Worm (Caenorhabditis elegans): ENCODE measurements around the gene dmsr-3.

The dmsr-3 gene

ce11 chrII:13356092-13356491 is at the start of gene dmsr-3:
TSS of gene dmsr-3 (minus strand) at chrII:13356192.
- TF ChIP-seq nhr-85 (tag) (no peak), lir-3 (tag; optimal IDR thresholded peaks at IDR 0.05; ENCODE audit: poor library complexity) (no peak), jun-1 (tag; optimal IDR thresholded peaks at IDR 0.05) (no peak), egl-27 (tag; optimal IDR thresholded peaks at IDR 0.05) (no peak), snu-23 (GFP tag; optimal IDR thresholded peaks at IDR 0.05) (no peak), ceh-90 (tag; optimal IDR thresholded peaks at IDR 0.05) (no peak), nhr-71 (tag; optimal IDR thresholded peaks at IDR 0.05) (no peak), lin-14 (GFP tag; optimal IDR thresholded peaks at IDR 0.05) (no peak), lin-39 (tag; optimal IDR thresholded peaks at IDR 0.05) (no peak), ceh-8 (GFP tag; optimal IDR thresholded peaks at IDR 0.05) (no peak), ztf-11 (tag; optimal IDR thresholded peaks at IDR 0.05) (no peak), pax-3 (tag; optimal IDR thresholded peaks at IDR 0.05) (no peak)

DNA sequence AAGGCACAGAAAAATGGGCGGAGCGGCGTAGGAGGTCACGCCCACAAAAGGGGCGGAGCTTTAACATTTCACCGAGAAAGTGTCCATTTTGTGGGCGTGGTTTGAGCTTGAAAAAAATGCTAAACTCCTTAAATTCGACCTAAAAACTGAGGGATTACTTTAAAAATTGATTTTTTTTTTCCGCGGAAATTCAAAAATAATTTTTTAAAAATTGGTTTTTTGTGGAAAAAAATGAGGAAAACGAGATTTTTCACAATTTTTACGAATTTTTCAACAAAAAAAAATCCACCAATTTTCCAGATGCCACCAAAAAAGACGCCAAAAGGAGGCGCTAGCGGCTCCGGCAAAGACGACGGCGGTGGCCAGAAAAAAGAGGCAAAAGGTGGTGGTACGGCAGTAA is 46.7 kb upstream of the dmsr-3 start, which contains the start of gene pinn-4:
pinn-4 (plus strand) TSS at position 301 of the 400 bp plus-strand sequence.
- no peak for TF ChIP-seq lir-3 (tag; optimal IDR thresholded peaks at IDR 0.05; ENCODE audit: poor library complexity)
- no peak for TF ChIP-seq ama-1 (optimal IDR thresholded peaks at IDR 0.05)
- no peak for TF ChIP-seq C16A3.4 (tag; optimal IDR thresholded peaks at IDR 0.05)
- no peak for TF ChIP-seq fkh-10 (GFP tag; optimal IDR thresholded peaks at IDR 0.05)
- TF ChIP-seq egl-13 (tag; optimal IDR thresholded peaks at IDR 0.05): no peak
- TF ChIP-seq ceh-90 (tag; optimal IDR thresholded peaks at IDR 0.05): no peak
- TF ChIP-seq mab-9 (GFP tag; IDR thresholded peaks at IDR 0.05): no peak
- no peak for TF ChIP-seq hlh-4 (tag; optimal IDR thresholded peaks at IDR 0.05)
- TF ChIP-seq efl-1 (optimal IDR thresholded peaks at IDR 0.05): no peak
- TF ChIP-seq efl-1 (GFP tag; optimal IDR thresholded peaks at IDR 0.05 in 1 of 2): no peak
- TF ChIP-seq nhr-237 (tag; optimal IDR thresholded peaks at IDR 0.05): no peak
- no peak for TF ChIP-seq skn-1 (tag; optimal IDR thresholded peaks at IDR 0.05)
- no peak for TF ChIP-seq lin-15B (tag; optimal IDR thresholded peaks at IDR 0.05)
- TF ChIP-seq nhr-77 (tag; optimal IDR thresholded peaks at IDR 0.05): no peak
- TF ChIP-seq pag-3 (tag; optimal IDR thresholded peaks at IDR 0.05; ENCODE audit: borderline replicate concordance, insufficient read depth): no peak
- no peak for TF ChIP-seq swsn-7 (tag; optimal IDR thresholded peaks at IDR 0.05)

ce11 chrII:13401549-13401948 is 45.6 kb upstream of the dmsr-3 start:
- TF ChIP-seq unc-130 (tag; optimal IDR thresholded peaks at IDR 0.05) (no peak), tbx-2 (tag; optimal IDR thresholded peaks at IDR 0.05) (no peak), C34B4.2 (tag; optimal IDR thresholded peaks at IDR 0.05) (no peak), nhr-84 (tag; optimal IDR thresholded peaks at IDR 0.05) (no peak), zip-4 (GFP tag; optimal IDR thresholded peaks at IDR 0.05) (no peak), nhr-71 (tag; optimal IDR thresholded peaks at IDR 0.05) (no peak), zag-1 (tag; optimal IDR thresholded peaks at IDR 0.05) (no peak), vab-15 (tag; optimal IDR thresholded peaks at IDR 0.05) (no peak), pag-3 (tag; optimal IDR thresholded peaks at IDR 0.05; ENCODE audit: borderline replicate concordance, insufficient read depth) (no peak), aha-1 (tag; optimal IDR thresholded peaks at IDR 0.05) (no peak), alr-1 (tag; optimal IDR thresholded peaks at IDR 0.05; ENCODE audit: borderline replicate concordance) (no peak), nhr-47 (tag; optimal IDR thresholded peaks at IDR 0.05) (no peak), isw-1 (GFP tag; IDR thresholded peaks at IDR 0.05) (no peak), Y116A8C.19 (tag; optimal IDR thresholded peaks at IDR 0.05; ENCODE audit: borderline replicate concordance) (no peak), lin-39 (tag; optimal IDR thresholded peaks at IDR 0.05) (no peak), nhr-237 (tag; optimal IDR thresholded peaks at IDR 0.05) (no peak), pax-3 (tag; optimal IDR thresholded peaks at IDR 0.05) (no peak), mep-1 (tag; optimal IDR thresholded peaks at IDR 0.05) (no peak), sptf-1 (tag; optimal IDR thresholded peaks at IDR 0.05) (no peak), ztf-11 (tag; optimal IDR thresholded peaks at IDR 0.05) (no peak)
